Fruit fly (Drosophila melanogaster) whole organism, pupa: ENCODE results near the gene CG11425.

Experiments used
- CG10348 ChIP-seq: fragments of 200-800 bp; sonication (Bioruptor generic); IDR thresholded peaks from 2 replicates; pipeline ENCODE4 v1.3.6; 2022; ENCODE audit warnings: missing biosample characterization, missing genetic modification characterization
- CG12605 ChIP-seq: fragments of 200-800 bp; sonication (Bioruptor generic); IDR thresholded peaks from 2 replicates; pipeline ENCODE4 v1.3.6; 2022; ENCODE audit warnings: missing biosample characterization, missing genetic modification characterization
- CG13204 ChIP-seq: fragments of 200-800 bp; sonication (Bioruptor generic); optimal IDR thresholded peaks from 2 replicates; lab custom pipeline; 2018; ENCODE audit warnings: missing biosample characterization, mild to moderate bottlenecking, missing genetic modification characterization, moderate library complexity
- CG14655 ChIP-seq: fragments of 200-800 bp; sonication (Bioruptor generic); optimal IDR thresholded peaks from 3 replicates; lab custom pipeline; 2017; ENCODE audit warnings: mild to moderate bottlenecking, missing biosample characterization, missing genetic modification reagents, missing genetic modification characterization
- CG15710 ChIP-seq: fragments of 200-800 bp; sonication (Bioruptor generic); optimal IDR thresholded peaks from 2 replicates; lab custom pipeline; 2018; ENCODE audit warnings: missing biosample characterization, mild to moderate bottlenecking, missing genetic modification characterization, moderate library complexity
- CG17806 ChIP-seq: fragments of 200-800 bp; sonication (Bioruptor generic); optimal IDR thresholded peaks from 2 replicates; lab custom pipeline; 2018; ENCODE audit warnings: missing biosample characterization, mild to moderate bottlenecking, missing genetic modification characterization, moderate library complexity
- CG32121 ChIP-seq: fragments of 200-800 bp; sonication (Bioruptor generic); IDR thresholded peaks from 2 replicates; pipeline ENCODE4 v1.3.6; 2022; ENCODE audit warnings: missing biosample characterization, missing genetic modification characterization
- CG34367 ChIP-seq: fragments of 200-800 bp; sonication (Bioruptor generic); optimal IDR thresholded peaks from 2 replicates; lab custom pipeline; 2018; ENCODE audit warnings: missing biosample characterization, mild to moderate bottlenecking, missing genetic modification characterization
- CG4496 ChIP-seq: fragments of 200-800 bp; sonication (Bioruptor generic); IDR thresholded peaks from 3 replicates; pipeline ENCODE4 v1.3.6; 2022; ENCODE audit warnings: missing biosample characterization, missing genetic modification characterization
- CG8159 ChIP-seq: fragments of 200-800 bp; sonication (Bioruptor generic); optimal IDR thresholded peaks from 3 replicates; lab custom pipeline; 2018; ENCODE audit warnings: missing biosample characterization, mild to moderate bottlenecking, missing genetic modification characterization, moderate library complexity
- CG8301 ChIP-seq: fragments of 200-800 bp; sonication (Bioruptor generic); optimal IDR thresholded peaks from 2 replicates; lab custom pipeline; 2018; ENCODE audit warnings: missing biosample characterization, mild to moderate bottlenecking, missing genetic modification characterization
- CG9948 ChIP-seq: fragments of 200-800 bp; sonication (Bioruptor generic); optimal IDR thresholded peaks from 2 replicates; lab custom pipeline; 2018; ENCODE audit warnings: missing biosample characterization, mild to moderate bottlenecking, missing genetic modification characterization, moderate library complexity
- D1 ChIP-seq: fragments of 200-800 bp; sonication (Bioruptor generic); optimal IDR thresholded peaks from 2 replicates; lab custom pipeline; 2018; ENCODE audit warnings: missing biosample characterization, mild to moderate bottlenecking, missing genetic modification characterization, moderate library complexity
- EcR ChIP-seq: fragments of 200-800 bp; sonication (Bioruptor generic); optimal IDR thresholded peaks from 3 replicates; lab custom pipeline; 2019; ENCODE audit warnings: missing biosample characterization, missing genetic modification characterization, mild to moderate bottlenecking, moderate library complexity, missing genetic modification reagents
- Ets98B ChIP-seq: fragments of 200-800 bp; sonication (Bioruptor generic); IDR thresholded peaks from 2 replicates; pipeline ENCODE4 v1.3.6; 2022; ENCODE audit warnings: missing biosample characterization, missing genetic modification characterization
- Pif1A ChIP-seq: fragments of 200-800 bp; sonication (Bioruptor generic); optimal IDR thresholded peaks from 3 replicates; lab custom pipeline; 2016; ENCODE audit warnings: missing biosample characterization, missing genetic modification characterization
- Pif1B ChIP-seq: fragments of 200-800 bp; sonication (Bioruptor generic); optimal IDR thresholded peaks from 3 replicates; lab custom pipeline; 2016; ENCODE audit warnings: missing biosample characterization, missing genetic modification characterization
- Snoo ChIP-seq: fragments of 200-800 bp; sonication (Bioruptor generic); optimal IDR thresholded peaks from 3 replicates; lab custom pipeline; 2017; ENCODE audit warnings: missing biosample characterization, mild to moderate bottlenecking, missing genetic modification characterization, inconsistent platforms
- fd96Ca ChIP-seq: fragments of 200-800 bp; sonication (Bioruptor generic); IDR thresholded peaks from 3 replicates; pipeline ENCODE4 v1.3.6; 2022; ENCODE audit warnings: missing biosample characterization, missing genetic modification characterization
- gl ChIP-seq: fragments of 200-800 bp; sonication (Bioruptor generic); optimal IDR thresholded peaks from 2 replicates; lab custom pipeline; 2018; ENCODE audit warnings: missing biosample characterization, mild to moderate bottlenecking, missing genetic modification characterization
- rn ChIP-seq: fragments of 200-800 bp; sonication (Bioruptor generic); IDR thresholded peaks from 2 replicates; pipeline ENCODE4 v1.3.6; 2022; ENCODE audit warnings: missing biosample characterization, missing genetic modification characterization

CG11425 gene

dm6 chr3L:22474081-22474845 is at the start of gene CG11425:
TSS of gene CG11425 (plus strand) at chr3L:22474795.
- TF ChIP-seq CG34367 (no peak), CG9948 (tag; lab: Kevin White, UChicago) (no peak), CG32121 (no peak), EcR (GFP tag; lab: Kevin White, UChicago) (no peak), rn (no peak), CG10348 (GFP tag; lab: Robert Waterston, UW) (no peak), D1 (tag; lab: Kevin White, UChicago) (no peak), CG4496 (GFP tag; lab: Robert Waterston, UW) (no peak), CG13204 (GFP tag; lab: Kevin White, UChicago) (no peak), Pif1A (no peak), CG17806 (tag; lab: Kevin White, UChicago) (no peak), CG12605 (GFP tag; lab: Robert Waterston, UW) (no peak)

- TF ChIP-seq CG10348 (GFP tag; lab: Robert Waterston, UW) (no peak), Snoo (no peak), CG17806 (tag; lab: Kevin White, UChicago) (no peak), CG15710 (no peak), CG32121 (no peak), Ets98B (GFP tag; lab: Robert Waterston, UW) (no peak), CG12605 (GFP tag; lab: Robert Waterston, UW) (no peak)
Observed at dm6 chr3L:22437111-22437510, 37.5 kb upstream of the CG11425 start.

- TF ChIP-seq EcR (GFP tag; lab: Kevin White, UChicago) (no peak), D1 (tag; lab: Kevin White, UChicago) (no peak), Snoo (no peak), rn (no peak)
Observed at dm6 chr3L:22454368-22454767, 20.2 kb upstream of the CG11425 start, which contains the start of gene CG11449. TSS of gene CG11449 (plus strand) at chr3L:22454373.

dm6 chr3L:22455953-22456488 is 18.6 kb upstream of the CG11425 start:
- TF ChIP-seq CG12605 (GFP tag; lab: Robert Waterston, UW) (no peak), CG34367 (no peak), CG15710 (no peak), gl (tag; lab: Kevin White, UChicago) (no peak), EcR (GFP tag; lab: Kevin White, UChicago) (no peak), CG17806 (tag; lab: Kevin White, UChicago) (no peak), CG10348 (GFP tag; lab: Robert Waterston, UW) (no peak), D1 (tag; lab: Kevin White, UChicago) (no peak), CG8159 (tag; lab: Kevin White, UChicago) (no peak), CG13204 (GFP tag; lab: Kevin White, UChicago) (no peak), rn (no peak), Pif1B (GFP tag; lab: Kevin White, UChicago) (no peak), CG14655 (GFP tag; lab: Kevin White, UChicago) (no peak)

- TF ChIP-seq Ets98B (GFP tag; lab: Robert Waterston, UW), result no peak
- TF ChIP-seq D1 (tag; lab: Kevin White, UChicago), result no peak
- no peak for TF ChIP-seq CG34367
- TF ChIP-seq CG8301 (tag; lab: Kevin White, UChicago), result no peak
- TF ChIP-seq CG10348 (GFP tag; lab: Robert Waterston, UW), result no peak
- TF ChIP-seq CG12605 (GFP tag; lab: Robert Waterston, UW), result no peak
- TF ChIP-seq CG4496 (GFP tag; lab: Robert Waterston, UW), result no peak
- TF ChIP-seq Snoo, result no peak
- TF ChIP-seq CG15710, result no peak
- no peak for TF ChIP-seq fd96Ca
Observed at dm6 chr3L:22458271-22458670, 16.3 kb upstream of the CG11425 start.

- TF ChIP-seq Snoo, result no peak
- TF ChIP-seq CG13204 (GFP tag; lab: Kevin White, UChicago), result peak; percentile 86
Observed at dm6 chr3L:22458898-22459524, 15.6 kb upstream of the CG11425 start.

dm6 chr3L:22460428-22460827 is 14.2 kb upstream of the CG11425 start:
- TF ChIP-seq CG15710, result no peak
- no peak for TF ChIP-seq CG13204 (GFP tag; lab: Kevin White, UChicago)
- TF ChIP-seq rn, result no peak
- TF ChIP-seq Pif1A, result no peak
- TF ChIP-seq CG8301 (tag; lab: Kevin White, UChicago), result no peak
- no peak for TF ChIP-seq CG12605 (GFP tag; lab: Robert Waterston, UW)
- TF ChIP-seq Pif1B (GFP tag; lab: Kevin White, UChicago), result no peak
- TF ChIP-seq Snoo, result no peak
- no peak for TF ChIP-seq D1 (tag; lab: Kevin White, UChicago)
- TF ChIP-seq gl (tag; lab: Kevin White, UChicago), result no peak
- TF ChIP-seq CG14655 (GFP tag; lab: Kevin White, UChicago), result no peak
- no peak for TF ChIP-seq CG34367
- no peak for TF ChIP-seq fd96Ca
